Worm (Caenorhabditis elegans): ENCODE data around the gene T23G7.2.

- TF ChIP-seq zag-1 (tag; optimal IDR thresholded peaks at IDR 0.05) (no peak), ceh-16 (tag; optimal IDR thresholded peaks at IDR 0.05) (no peak), ztf-4 (tag; optimal IDR thresholded peaks at IDR 0.05) (no peak), R02D3.7 (tag; optimal IDR thresholded peaks at IDR 0.05) (no peak), fos-1 (tag; optimal IDR thresholded peaks at IDR 0.05) (no peak), egl-27 (tag; optimal IDR thresholded peaks at IDR 0.05) (no peak), nhr-25 (tag; optimal IDR thresholded peaks at IDR 0.05) (no peak), ztf-11 (tag; optimal IDR thresholded peaks at IDR 0.05) (no peak), pqm-1 (tag; optimal IDR thresholded peaks at IDR 0.05) (no peak), lin-15B (tag; optimal IDR thresholded peaks at IDR 0.05) (no peak)
These were observed 45.4 kb downstream of the T23G7.2 start for ce11 chrII:9127379-9127778.
